Worm (Caenorhabditis elegans) whole organism, L4/young adult: Measurements from ENCODE around the gene C24H10.3.

ENCODE experiments used
- W03F9.2 ChIP-seq: fragments of 150-350 bp; optimal IDR thresholded peaks from 2 replicates; lab custom pipeline; 2014; ENCODE audit warnings: missing biosample characterization, missing genetic modification characterization
- him-1 ChIP-seq: sonication (generic microtip); optimal IDR thresholded peaks from 2 replicates; lab custom pipeline; 2016; ENCODE audit warnings: missing genotype, missing genetic modification reagents, missing genetic modification characterization, missing compliant biosample characterization

DNA sequence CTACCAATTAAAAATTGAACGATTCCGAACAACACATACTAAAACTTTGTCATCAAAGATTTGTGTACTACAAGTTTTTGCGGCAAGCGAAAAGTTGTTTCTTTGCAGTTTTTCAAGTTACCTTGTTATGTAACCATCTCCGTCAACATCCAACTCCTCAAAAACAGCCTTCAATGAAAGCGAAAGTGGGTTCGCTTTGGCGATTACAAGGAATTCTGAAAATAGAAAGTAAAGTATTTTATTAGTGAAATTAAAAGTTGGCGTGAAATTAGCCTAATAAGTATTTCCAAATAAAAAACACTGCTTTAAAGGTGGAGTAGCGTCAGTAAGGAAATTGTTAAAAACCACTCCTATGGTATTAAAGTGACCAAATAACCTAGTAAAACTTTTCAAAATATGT lies 14.7 kb downstream of the C24H10.3 start:
- TF ChIP-seq him-1 (tag; lab: Kevin White, UChicago) (no peak), W03F9.2 (tag; lab: Kevin White, UChicago) (no peak)
